Worm (Caenorhabditis elegans) whole organism, early embryonic: ENCODE results near the gene taf-3.

Source experiments
- B0310.2 ChIP-seq: sonication (generic microtip); optimal IDR thresholded peaks from 2 replicates; lab custom pipeline; 2016; ENCODE audit warnings: mild to moderate bottlenecking, missing genetic modification characterization, missing compliant biosample characterization
- F13C5.2 ChIP-seq: sonication (generic microtip); optimal IDR thresholded peaks from 2 replicates; lab custom pipeline; 2017; ENCODE audit warnings: mild to moderate bottlenecking, missing genetic modification characterization, inconsistent platforms, missing compliant biosample characterization
- aly-1 ChIP-seq: sonication (generic microtip); optimal IDR thresholded peaks from 2 replicates; lab custom pipeline; 2016; ENCODE audit warnings: missing genetic modification characterization, missing compliant biosample characterization
- ama-1 ChIP-seq: fragments of 150-350 bp; optimal IDR thresholded peaks from 2 replicates; lab custom pipeline; 2014
- ceh-13 ChIP-seq: fragments of 200-800 bp; sonication (Bioruptor generic); optimal IDR thresholded peaks from 2 replicates; lab custom pipeline; 2018; ENCODE audit warnings: mild to moderate bottlenecking, missing genetic modification characterization, missing compliant biosample characterization
- ceh-36 ChIP-seq: sonication (generic microtip); optimal IDR thresholded peaks from 2 replicates; lab custom pipeline; 2016; ENCODE audit warnings: missing genetic modification characterization, inconsistent platforms, missing compliant biosample characterization
- ets-7 ChIP-seq: sonication (generic microtip); optimal IDR thresholded peaks from 2 replicates; lab custom pipeline; 2016; ENCODE audit warnings: missing genotype, missing genetic modification characterization, missing compliant biosample characterization
- flt-1 ChIP-seq: fragments of 200-800 bp; sonication (Bioruptor generic); IDR thresholded peaks from 2 replicates; pipeline ENCODE4 v1.3.6; 2022; ENCODE audit warnings: missing genetic modification characterization, missing compliant biosample characterization
- hmbx-1 ChIP-seq: sonication (generic microtip); optimal IDR thresholded peaks from 2 replicates; lab custom pipeline; 2016; ENCODE audit warnings: mild to moderate bottlenecking, missing genetic modification characterization, missing compliant biosample characterization
- hmg-4 ChIP-seq: fragments of 200-800 bp; sonication (Bioruptor generic); optimal IDR thresholded peaks from 2 replicates; lab custom pipeline; 2018; ENCODE audit warnings: mild to moderate bottlenecking, missing genetic modification characterization, missing compliant biosample characterization
- hnd-1 ChIP-seq: sonication (generic microtip); optimal IDR thresholded peaks from 2 replicates; lab custom pipeline; 2016; ENCODE audit warnings: missing genetic modification characterization, missing compliant biosample characterization
- pes-1 ChIP-seq: fragments of 200-800 bp; sonication (Bioruptor generic); IDR thresholded peaks from 2 replicates; pipeline ENCODE4 v1.3.6; 2022; ENCODE audit warnings: missing genetic modification reagents, missing genetic modification characterization, missing compliant biosample characterization
- scrt-1 ChIP-seq: fragments of 200-800 bp; sonication (Bioruptor generic); IDR thresholded peaks from 2 replicates; pipeline ENCODE4 v1.3.6; 2022; ENCODE audit warnings: missing genetic modification characterization, missing compliant biosample characterization
- sea-1 ChIP-seq: fragments of 200-800 bp; sonication (Bioruptor generic); conservative IDR thresholded peaks from 2 replicates; pipeline ENCODE4 v1.3.6; 2022; ENCODE audit warnings: missing genetic modification characterization, missing compliant biosample characterization
- tbx-11 ChIP-seq: fragments of 200-800 bp; sonication (Bioruptor generic); IDR thresholded peaks from 2 replicates; pipeline ENCODE4 v1.3.6; 2022; ENCODE audit warnings: missing genetic modification characterization, missing compliant biosample characterization
- tbx-37 ChIP-seq: fragments of 200-800 bp; sonication (Bioruptor generic); conservative IDR thresholded peaks from 2 replicates; pipeline ENCODE4 v1.3.6; 2022; ENCODE audit warnings: missing genetic modification reagents, missing genetic modification characterization, missing compliant biosample characterization
- tra-4 ChIP-seq: sonication (generic microtip); optimal IDR thresholded peaks from 2 replicates; lab custom pipeline; 2017; ENCODE audit warnings: missing genetic modification characterization, missing compliant biosample characterization

The taf-3 gene

DNA sequence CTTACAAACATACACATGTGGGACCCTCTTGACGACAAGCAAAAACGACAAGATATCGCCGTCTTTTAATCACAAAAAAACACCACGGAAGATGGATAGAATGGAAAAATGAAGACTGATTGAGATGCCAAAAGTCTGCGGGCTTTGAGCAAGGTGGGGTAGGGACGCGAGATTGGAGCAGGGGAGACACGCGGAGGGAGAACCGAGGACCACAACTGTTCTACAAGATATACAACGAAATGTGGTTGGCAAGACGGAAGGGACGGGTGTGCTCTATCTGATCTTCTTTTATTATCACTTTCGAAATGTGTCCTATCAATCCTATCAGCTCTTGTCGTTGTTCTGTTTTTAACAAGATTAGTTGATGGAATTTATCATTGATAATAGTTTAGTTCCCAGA, 31.4 kb downstream of the taf-3 start:
- no peak for TF ChIP-seq ceh-36 (tag; lab: Kevin White, UChicago)
- no peak for TF ChIP-seq ets-7 (tag; lab: Kevin White, UChicago)
- TF ChIP-seq tbx-11: no peak

DNA sequence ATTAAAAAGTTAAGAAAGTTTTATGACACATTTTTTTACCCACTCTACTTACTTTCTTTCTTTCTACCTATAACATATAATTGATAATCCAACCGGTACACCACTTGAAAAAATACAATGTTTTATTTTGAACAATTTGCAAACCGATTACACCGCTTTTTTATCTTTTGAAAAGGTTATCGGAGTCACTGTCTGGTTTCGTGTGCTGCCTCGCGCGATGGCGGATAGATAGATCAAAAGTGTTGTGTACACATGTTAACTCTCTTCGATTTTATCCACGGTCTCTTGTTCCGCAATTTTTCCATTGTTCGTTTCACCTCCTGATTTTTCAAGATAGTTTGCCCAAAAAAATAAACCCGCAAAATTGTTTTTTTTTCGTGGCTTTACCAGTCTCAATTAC, 34.3 kb downstream of the taf-3 start:
- TF ChIP-seq flt-1: no peak

DNA sequence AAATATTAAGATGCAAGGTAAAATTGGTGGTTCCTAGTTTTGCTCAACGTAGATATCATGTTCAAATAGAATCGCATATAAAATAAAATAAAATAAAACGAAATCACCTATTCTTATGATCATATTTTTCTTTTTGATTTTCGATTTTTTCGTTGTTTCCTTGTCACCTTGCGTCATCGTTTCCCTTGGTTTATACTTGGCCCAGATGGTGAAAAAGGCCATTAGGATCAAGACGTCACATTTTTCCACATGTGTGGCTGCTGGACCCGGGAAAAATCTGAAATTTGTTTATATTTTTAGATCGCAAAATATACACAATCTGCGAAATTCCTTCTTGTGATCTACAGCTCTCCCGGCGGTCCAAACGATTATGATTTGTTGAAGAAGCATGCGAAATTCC, 34.8 kb downstream of the taf-3 start, which contains the start of gene ace-1:
Gene ace-1 (plus strand): TSS at position 301 of the 400 bp plus-strand sequence.
- TF ChIP-seq tra-4 (tag; lab: Kevin White, UChicago): no peak

DNA sequence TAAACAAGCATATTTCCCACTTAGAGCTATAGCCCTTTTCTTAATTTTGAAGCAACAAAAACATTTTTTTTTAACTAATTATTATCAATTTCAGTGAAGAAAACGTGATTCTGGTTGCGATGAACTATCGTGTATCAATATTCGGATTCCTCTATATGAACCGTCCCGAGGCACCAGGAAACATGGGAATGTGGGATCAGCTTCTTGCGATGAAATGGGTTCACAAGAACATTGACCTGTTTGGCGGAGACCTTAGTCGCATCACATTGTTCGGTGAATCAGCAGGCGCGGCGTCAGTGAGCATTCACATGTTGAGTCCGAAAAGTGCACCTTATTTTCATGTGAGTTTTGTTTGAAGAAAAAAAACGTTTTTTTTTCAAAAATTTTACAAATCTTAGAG, 36.7 kb downstream of the taf-3 start:
- no peak for TF ChIP-seq ceh-13 (GFP tag; lab: Kevin White, UChicago)
- no peak for TF ChIP-seq tbx-37 (GFP tag; lab: Robert Waterston, UW)
- no peak for TF ChIP-seq flt-1
- no peak for TF ChIP-seq ets-7 (tag; lab: Kevin White, UChicago)
- no peak for TF ChIP-seq hmbx-1 (tag; lab: Kevin White, UChicago)
- TF ChIP-seq tra-4 (tag; lab: Kevin White, UChicago): no peak

DNA sequence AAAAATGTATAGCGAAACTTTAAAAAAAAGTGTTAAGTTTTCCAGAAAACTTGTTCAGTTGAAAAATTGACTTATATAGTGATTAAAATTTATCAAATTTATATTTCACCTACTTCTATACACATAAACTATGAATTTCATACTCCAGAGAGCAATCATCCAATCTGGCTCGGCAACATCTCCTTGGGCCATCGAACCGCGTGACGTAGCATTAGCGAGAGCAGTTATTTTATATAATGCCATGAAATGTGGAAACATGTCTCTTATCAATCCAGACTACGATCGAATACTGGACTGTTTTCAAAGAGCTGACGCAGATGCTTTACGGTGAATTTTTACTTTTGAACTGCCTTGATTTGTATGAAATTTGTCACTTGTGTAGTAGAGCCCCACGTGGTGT, 37.2 kb downstream of the taf-3 start:
- TF ChIP-seq hnd-1 (tag; lab: Kevin White, UChicago): no peak
- no peak for TF ChIP-seq F13C5.2 (tag; lab: Kevin White, UChicago)
- TF ChIP-seq ets-7 (tag; lab: Kevin White, UChicago): no peak
- TF ChIP-seq sea-1 (GFP tag; lab: Robert Waterston, UW): no peak
- no peak for TF ChIP-seq tbx-37 (GFP tag; lab: Robert Waterston, UW)
- no peak for TF ChIP-seq tbx-11
- no peak for TF ChIP-seq scrt-1 (GFP tag; lab: Robert Waterston, UW)
- no peak for TF ChIP-seq ceh-36 (tag; lab: Kevin White, UChicago)
- no peak for TF ChIP-seq ceh-13 (GFP tag; lab: Kevin White, UChicago)
- TF ChIP-seq pes-1: no peak
- no peak for TF ChIP-seq ama-1
- TF ChIP-seq B0310.2 (tag; lab: Kevin White, UChicago): no peak

DNA sequence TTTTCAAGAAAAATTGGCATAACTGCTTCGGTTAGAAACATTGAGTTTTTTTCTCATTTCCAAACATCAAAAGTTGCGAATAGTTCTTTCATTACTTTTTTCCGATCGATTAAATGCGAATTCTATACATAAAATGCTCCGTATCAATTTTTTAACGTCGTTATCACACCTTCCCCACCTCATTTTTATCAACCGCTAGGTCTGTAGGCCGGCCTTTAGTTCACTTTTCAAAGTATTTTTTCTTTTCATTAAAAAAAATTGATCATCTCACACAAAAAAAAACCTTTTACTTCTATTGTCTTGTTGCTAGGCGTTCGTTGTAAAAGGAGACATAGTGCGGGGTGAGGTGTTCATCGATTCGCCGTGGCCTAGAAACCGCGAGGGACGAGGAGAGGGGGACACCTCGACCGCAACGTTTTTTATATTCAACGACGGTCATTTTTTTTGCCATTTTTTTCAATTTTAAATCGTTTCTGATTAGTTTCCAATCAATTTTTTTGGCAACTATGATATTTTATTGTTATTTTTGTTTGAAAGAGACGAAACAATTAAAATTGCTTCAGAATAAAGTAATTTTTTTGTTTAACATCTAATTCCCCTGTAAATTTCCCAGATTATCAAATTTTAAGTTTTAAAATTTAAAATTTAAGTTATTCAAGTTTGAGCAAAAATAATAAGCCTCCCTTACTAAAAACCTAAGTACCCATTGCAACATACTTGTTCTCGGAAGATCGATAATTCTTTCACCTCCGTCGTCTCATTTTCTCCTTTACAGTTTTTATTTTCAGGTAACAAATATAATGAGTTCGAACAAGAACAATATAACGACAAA, 43.8 kb downstream of the taf-3 start, which contains the start of gene sur-7:
Gene sur-7 (plus strand): TSS at position 782 of the 832 bp plus-strand sequence.
- TF ChIP-seq B0310.2 (tag; lab: Kevin White, UChicago) (no peak), tbx-37 (GFP tag; lab: Robert Waterston, UW) (peak; percentile 46; the same call in 1 of the 2 replicates)

DNA sequence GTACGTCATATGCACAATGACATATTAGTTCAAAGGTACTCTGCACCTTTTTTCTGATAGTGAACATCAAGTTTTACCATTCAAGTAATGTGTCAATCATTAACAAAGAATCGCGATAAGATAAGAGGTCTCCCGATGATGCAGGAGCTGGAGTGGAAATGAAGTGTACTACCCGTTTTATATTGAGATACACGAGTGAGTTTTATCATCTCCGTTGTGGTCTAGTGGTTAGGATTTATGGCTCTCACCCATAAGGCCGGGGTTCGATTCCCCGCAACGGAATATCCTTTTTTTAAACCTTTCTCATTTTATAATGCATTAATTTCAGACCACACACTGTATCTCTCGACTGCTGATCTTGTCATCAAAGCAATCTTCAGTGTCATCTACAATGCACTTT, 45.7 kb downstream of the taf-3 start:
- TF ChIP-seq ceh-13 (GFP tag; lab: Kevin White, UChicago): no peak
- no peak for TF ChIP-seq hmbx-1 (tag; lab: Kevin White, UChicago)
- TF ChIP-seq ceh-36 (tag; lab: Kevin White, UChicago): no peak
- no peak for TF ChIP-seq ets-7 (tag; lab: Kevin White, UChicago)
- no peak for TF ChIP-seq F13C5.2 (tag; lab: Kevin White, UChicago)
- TF ChIP-seq pes-1: peak; percentile 52
- TF ChIP-seq B0310.2 (tag; lab: Kevin White, UChicago): no peak
- TF ChIP-seq hmg-4: no peak
- 0 out of 2 replicates have a peak, but pooled peaks have one; percentile 23 for TF ChIP-seq scrt-1 (GFP tag; lab: Robert Waterston, UW)
- peak; percentile 41; the same call in 1 of the 2 replicates for TF ChIP-seq sea-1 (GFP tag; lab: Robert Waterston, UW)
- no peak for TF ChIP-seq tra-4 (tag; lab: Kevin White, UChicago)
- TF ChIP-seq aly-1 (tag; lab: Kevin White, UChicago): peak; percentile 17
- peak; percentile 47; the same call in 1 of the 2 replicates for TF ChIP-seq tbx-11
- peak; percentile 34; the same call in 1 of the 2 replicates for TF ChIP-seq flt-1
- TF ChIP-seq ama-1: no peak
- peak; percentile 20 for TF ChIP-seq hnd-1 (tag; lab: Kevin White, UChicago)

DNA sequence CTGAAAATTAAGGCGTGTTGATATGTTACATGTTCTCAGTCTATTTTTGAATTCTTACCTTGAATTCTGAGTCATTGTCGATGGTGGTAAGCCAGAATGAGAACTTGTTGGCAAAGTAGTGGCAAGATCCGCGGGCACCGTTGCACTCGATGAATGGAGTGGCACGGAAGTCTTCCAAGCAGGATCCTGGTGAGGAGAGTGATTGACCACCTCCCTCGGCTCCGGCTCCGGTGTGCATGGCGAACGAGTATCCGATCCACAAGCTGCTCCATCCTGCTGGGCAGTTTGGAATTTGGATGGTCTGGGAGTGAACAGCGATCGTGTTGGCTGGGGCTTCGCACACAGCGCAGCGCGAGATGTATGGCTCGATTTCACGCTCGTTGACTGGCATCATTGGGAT, 48.9 kb downstream of the taf-3 start:
- TF ChIP-seq scrt-1 (GFP tag; lab: Robert Waterston, UW) (no peak), ceh-13 (GFP tag; lab: Kevin White, UChicago) (no peak), pes-1 (no peak), tra-4 (tag; lab: Kevin White, UChicago) (no peak), ama-1 (no peak), tbx-37 (GFP tag; lab: Robert Waterston, UW) (no peak), sea-1 (GFP tag; lab: Robert Waterston, UW) (no peak), B0310.2 (tag; lab: Kevin White, UChicago) (no peak), hmg-4 (no peak), ets-7 (tag; lab: Kevin White, UChicago) (no peak), hnd-1 (tag; lab: Kevin White, UChicago) (no peak), ceh-36 (tag; lab: Kevin White, UChicago) (no peak), tbx-11 (no peak), F13C5.2 (tag; lab: Kevin White, UChicago) (no peak)
